Worm (Caenorhabditis elegans) whole organism, L1 larva: ENCODE measurements around the gene R166.3.

Source experiments
- ama-1 ChIP-seq: fragments of 150-350 bp; optimal IDR thresholded peaks from 2 replicates; lab custom pipeline; 2014
- blmp-1 ChIP-seq: fragments of 150-350 bp; optimal IDR thresholded peaks from 2 replicates; lab custom pipeline; 2014; ENCODE audit warnings: missing biosample characterization, missing genetic modification characterization
- nhr-11 ChIP-seq: fragments of 150-350 bp; optimal IDR thresholded peaks from 2 replicates; lab custom pipeline; 2014; ENCODE audit warnings: missing biosample characterization, missing genetic modification characterization
- nhr-20 ChIP-seq: sonication (generic microtip); optimal IDR thresholded peaks from 2 replicates; lab custom pipeline; 2016; ENCODE audit warnings: mild to moderate bottlenecking, missing genetic modification characterization, missing compliant biosample characterization
- unc-62 ChIP-seq: fragments of 150-350 bp; optimal IDR thresholded peaks from 2 replicates; lab custom pipeline; 2014; ENCODE audit warnings: missing biosample characterization, missing genetic modification reagents, missing genetic modification characterization
- unc-86 ChIP-seq: sonication (generic microtip); optimal IDR thresholded peaks from 2 replicates; lab custom pipeline; 2016; ENCODE audit warnings: missing genetic modification characterization, missing compliant biosample characterization

ce11 chrII:10563368-10563767, 24.2 kb upstream of the R166.3 start, which contains the start of gene cdc-48.1:
- TF ChIP-seq blmp-1 (tag; lab: Kevin White, UChicago) = peak; percentile 95
- peak; percentile 100 for TF ChIP-seq nhr-11
- peak; percentile 100 for TF ChIP-seq unc-62 (GFP tag; lab: Kevin White, UChicago)
- TF ChIP-seq unc-86 (tag; lab: Kevin White, UChicago) = peak; percentile 100
- TF ChIP-seq nhr-20 (tag; lab: Kevin White, UChicago) = peak; percentile 100
- peak; percentile 98 for TF ChIP-seq ama-1
